Worm (Caenorhabditis elegans) whole organism, L2 larva: ENCODE measurements around the gene C08E8.11.

Source experiments
- C34F6.9 ChIP-seq: fragments of 150-350 bp; optimal IDR thresholded peaks from 2 replicates; lab custom pipeline; 2014; ENCODE audit warnings: missing biosample characterization, missing genetic modification characterization
- F13H6.1 ChIP-seq: sonication (generic microtip); optimal IDR thresholded peaks from 2 replicates; lab custom pipeline; 2016; ENCODE audit warnings: missing genetic modification characterization, missing compliant biosample characterization
- R02D3.7 ChIP-seq: fragments of 150-350 bp; optimal IDR thresholded peaks from 2 replicates; lab custom pipeline; 2014; ENCODE audit warnings: missing biosample characterization, missing genetic modification characterization
- alr-1 ChIP-seq: fragments of 150-350 bp; optimal IDR thresholded peaks from 2 replicates; lab custom pipeline; 2014; ENCODE audit warnings: missing biosample characterization, missing genetic modification characterization
- aly-2 ChIP-seq: fragments of 150-350 bp; optimal IDR thresholded peaks from 2 replicates; lab custom pipeline; 2014; ENCODE audit warnings: missing biosample characterization, missing genetic modification characterization
- ceh-16 ChIP-seq: fragments of 150-350 bp; optimal IDR thresholded peaks from 2 replicates; lab custom pipeline; 2014; ENCODE audit warnings: missing biosample characterization, missing genetic modification characterization
- ceh-82 ChIP-seq: fragments of 150-350 bp; optimal IDR thresholded peaks from 2 replicates; lab custom pipeline; 2014; ENCODE audit warnings: missing biosample characterization, missing genetic modification characterization
- dmd-4 ChIP-seq: sonication (generic microtip); optimal IDR thresholded peaks from 2 replicates; lab custom pipeline; 2017; ENCODE audit warnings: missing biosample characterization, missing genetic modification characterization
- egl-27 ChIP-seq: sonication (generic microtip); optimal IDR thresholded peaks from 3 replicates; lab custom pipeline; 2017; ENCODE audit warnings: missing biosample characterization, missing genetic modification reagents, missing genetic modification characterization
- elt-1 ChIP-seq: fragments of 150-350 bp; optimal IDR thresholded peaks from 2 replicates; lab custom pipeline; 2014; ENCODE audit warnings: missing biosample characterization, missing genetic modification characterization
- elt-3 ChIP-seq: sonication (generic microtip); optimal IDR thresholded peaks from 2 replicates; lab custom pipeline; 2017; ENCODE audit warnings: missing biosample characterization, missing genetic modification characterization
- fos-1 ChIP-seq: fragments of 150-350 bp; optimal IDR thresholded peaks from 2 replicates; lab custom pipeline; 2014; ENCODE audit warnings: missing biosample characterization, missing genetic modification characterization
- gmeb-1 ChIP-seq: fragments of 150-350 bp; optimal IDR thresholded peaks from 2 replicates; lab custom pipeline; 2014; ENCODE audit warnings: missing biosample characterization, missing genetic modification characterization
- lin-11 ChIP-seq: fragments of 150-350 bp; sonication (generic microtip); optimal IDR thresholded peaks from 2 replicates; lab custom pipeline; 2014; ENCODE audit warnings: missing biosample characterization, missing genetic modification characterization, inconsistent platforms, mixed read lengths
- lin-13 ChIP-seq: fragments of 150-350 bp; optimal IDR thresholded peaks from 2 replicates; lab custom pipeline; 2014; ENCODE audit warnings: missing biosample characterization, missing genetic modification reagents, missing genetic modification characterization
- lsy-2 ChIP-seq, 2 experiments: fragments of 150-350 bp in 1 of 2; sonication (generic microtip) in 1 of 2; optimal IDR thresholded peaks; 2 replicates each; lab custom pipeline; 2014 to 2017; ENCODE audit warnings: missing biosample characterization in 2 of 2, missing genetic modification characterization in 2 of 2
- mab-5 ChIP-seq: fragments of 150-350 bp; optimal IDR thresholded peaks from 2 replicates; lab custom pipeline; 2014; ENCODE audit warnings: missing biosample characterization, missing genetic modification characterization
- mdl-1 ChIP-seq, 2 experiments: fragments of 150-350 bp in 1 of 2; sonication (generic microtip) in 1 of 2; optimal IDR thresholded peaks; 2 replicates each; lab custom pipeline; 2017; ENCODE audit warnings: missing biosample characterization in 2 of 2, missing genetic modification characterization in 2 of 2
- nhr-10 ChIP-seq: sonication (generic microtip); optimal IDR thresholded peaks from 2 replicates; lab custom pipeline; 2017; ENCODE audit warnings: missing biosample characterization, missing genetic modification characterization
- nhr-11 ChIP-seq: fragments of 150-350 bp; optimal IDR thresholded peaks from 2 replicates; lab custom pipeline; 2014; ENCODE audit warnings: missing biosample characterization, missing genetic modification characterization
- nhr-129 ChIP-seq: fragments of 150-350 bp; optimal IDR thresholded peaks from 2 replicates; lab custom pipeline; 2014; ENCODE audit warnings: missing biosample characterization, missing genetic modification characterization
- nhr-21 ChIP-seq: fragments of 150-350 bp; optimal IDR thresholded peaks from 2 replicates; lab custom pipeline; 2014; ENCODE audit warnings: missing biosample characterization, missing genetic modification characterization
- nhr-23 ChIP-seq: fragments of 150-350 bp; optimal IDR thresholded peaks from 2 replicates; lab custom pipeline; 2014; ENCODE audit warnings: missing biosample characterization, missing genetic modification reagents, missing genetic modification characterization
- nhr-25 ChIP-seq: fragments of 150-350 bp; sonication (generic microtip); optimal IDR thresholded peaks from 3 replicates; lab custom pipeline; 2014; ENCODE audit warnings: missing biosample characterization, missing genetic modification characterization
- nhr-6 ChIP-seq: fragments of 150-350 bp; optimal IDR thresholded peaks from 2 replicates; lab custom pipeline; 2014; ENCODE audit warnings: missing biosample characterization, missing genetic modification characterization
- nhr-77 ChIP-seq: fragments of 150-350 bp; optimal IDR thresholded peaks from 2 replicates; lab custom pipeline; 2014; ENCODE audit warnings: missing biosample characterization, missing genetic modification characterization
- peb-1 ChIP-seq: fragments of 150-350 bp; optimal IDR thresholded peaks from 2 replicates; lab custom pipeline; 2014; ENCODE audit warnings: missing biosample characterization, missing genetic modification characterization
- skn-1 ChIP-seq: sonication (generic microtip); optimal IDR thresholded peaks from 2 replicates; lab custom pipeline; 2017; ENCODE audit warnings: missing biosample characterization, missing genetic modification characterization
- sma-3 ChIP-seq: sonication (generic microtip); optimal IDR thresholded peaks from 2 replicates; lab custom pipeline; 2016; ENCODE audit warnings: missing genetic modification reagents, missing genetic modification characterization, missing compliant biosample characterization
- sma-9 ChIP-seq, 2 experiments: fragments of 150-350 bp in 1 of 2; sonication (generic microtip) in 1 of 2; optimal IDR thresholded peaks; 2 replicates each; lab custom pipeline; 2014 to 2016; ENCODE audit warnings: missing genetic modification characterization in 2 of 2, mild to moderate bottlenecking in 1 of 2, missing biosample characterization in 1 of 2, missing compliant biosample characterization in 1 of 2, missing genetic modification reagents in 1 of 2, moderate library complexity in 1 of 2
- snpc-4 ChIP-seq: fragments of 150-350 bp; optimal IDR thresholded peaks from 2 replicates; lab custom pipeline; 2014; ENCODE audit warnings: missing biosample characterization, missing genetic modification characterization
- unc-55 ChIP-seq: fragments of 150-350 bp; sonication (generic microtip); optimal IDR thresholded peaks from 3 replicates; lab custom pipeline; 2014; ENCODE audit warnings: missing biosample characterization, missing genetic modification reagents, missing genetic modification characterization
- unc-62 ChIP-seq: fragments of 150-350 bp; optimal IDR thresholded peaks from 2 replicates; lab custom pipeline; 2014; ENCODE audit warnings: missing biosample characterization, missing genetic modification reagents, missing genetic modification characterization
- zag-1 ChIP-seq: fragments of 150-350 bp; optimal IDR thresholded peaks from 2 replicates; lab custom pipeline; 2014; ENCODE audit warnings: missing biosample characterization, missing genetic modification characterization
- ztf-1 ChIP-seq: fragments of 200-800 bp; sonication (Bioruptor generic); conservative IDR thresholded peaks from 2 replicates; pipeline ENCODE4 v1.3.6; 2022; ENCODE audit warnings: missing genetic modification characterization, missing compliant biosample characterization
- ztf-11 ChIP-seq: sonication (generic microtip); optimal IDR thresholded peaks from 2 replicates; lab custom pipeline; 2017; ENCODE audit warnings: missing biosample characterization, missing genetic modification characterization
- ztf-4 ChIP-seq: fragments of 150-350 bp; optimal IDR thresholded peaks from 2 replicates; lab custom pipeline; 2014; ENCODE audit warnings: missing biosample characterization, missing genetic modification characterization

The C08E8.11 gene

ce11 chrV:18350046-18350445 is 775 bp upstream of the C08E8.11 start, which contains the start of gene C08E8.3:
C08E8.3 (plus strand) TSS chrV:18350129.
- TF ChIP-seq ceh-16 (tag; lab: Kevin White, UChicago) (no peak), R02D3.7 (tag; lab: Kevin White, UChicago) (no peak), ztf-4 (tag; lab: Kevin White, UChicago) (no peak), fos-1 (no peak), nhr-25 (tag; lab: Kevin White, UChicago) (no peak), nhr-23 (tag; lab: Kevin White, UChicago) (no peak), nhr-129 (no peak), nhr-6 (tag; lab: Kevin White, UChicago) (no peak), zag-1 (tag; lab: Kevin White, UChicago) (no peak), aly-2 (tag; lab: Kevin White, UChicago) (no peak), snpc-4 (tag; lab: Kevin White, UChicago) (no peak), lin-11 (tag; lab: Kevin White, UChicago) (no peak), ztf-11 (tag; lab: Kevin White, UChicago) (no peak), mab-5 (tag; lab: Kevin White, UChicago) (no peak), alr-1 (no peak)

ce11 chrV:18354299-18354698 is 3.5 kb downstream of the C08E8.11 start:
- no peak for TF ChIP-seq nhr-6 (tag; lab: Kevin White, UChicago)
- TF ChIP-seq unc-55 (GFP tag; lab: Kevin White, UChicago): no peak
- TF ChIP-seq elt-3 (tag; lab: Kevin White, UChicago): no peak
- TF ChIP-seq sma-3: no peak
- no peak for TF ChIP-seq peb-1 (tag; lab: Kevin White, UChicago)
- TF ChIP-seq lin-11 (tag; lab: Kevin White, UChicago): no peak
- TF ChIP-seq nhr-10 (tag; lab: Kevin White, UChicago): no peak
- TF ChIP-seq zag-1 (tag; lab: Kevin White, UChicago): no peak
- TF ChIP-seq lin-13 (GFP tag; lab: Kevin White, UChicago): no peak
- no peak for TF ChIP-seq ztf-1
- TF ChIP-seq unc-62 (GFP tag; lab: Kevin White, UChicago): no peak
- no peak for TF ChIP-seq egl-27 (tag; lab: Kevin White, UChicago)
- TF ChIP-seq nhr-11: no peak
- no peak for TF ChIP-seq snpc-4 (tag; lab: Kevin White, UChicago)

DNA sequence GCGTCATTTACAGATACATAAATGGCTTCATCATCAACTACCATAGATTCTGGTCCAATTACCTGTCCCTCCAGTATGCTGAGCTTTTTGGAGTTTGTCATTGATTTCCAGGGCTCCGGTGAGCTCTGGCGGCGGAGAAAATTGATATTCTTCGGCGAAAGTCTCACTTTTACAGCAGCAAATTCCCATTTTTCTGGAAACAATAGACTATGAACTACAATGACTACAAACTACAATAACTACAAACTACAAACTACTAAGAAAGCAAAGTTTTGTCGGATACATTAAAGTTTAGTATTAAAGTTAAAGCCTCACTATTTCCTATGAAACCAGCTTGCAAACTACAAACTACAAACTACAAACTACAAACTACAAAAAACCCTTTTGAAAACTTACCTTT is 4.9 kb downstream of the C08E8.11 start, which contains the start of gene C08E8.2:
Gene C08E8.2, minus strand, starts transcription at position 101 of the 400 bp plus-strand sequence.
- TF ChIP-seq C34F6.9 (tag; lab: Kevin White, UChicago): no peak
- no peak for TF ChIP-seq dmd-4 (tag; lab: Kevin White, UChicago)

DNA sequence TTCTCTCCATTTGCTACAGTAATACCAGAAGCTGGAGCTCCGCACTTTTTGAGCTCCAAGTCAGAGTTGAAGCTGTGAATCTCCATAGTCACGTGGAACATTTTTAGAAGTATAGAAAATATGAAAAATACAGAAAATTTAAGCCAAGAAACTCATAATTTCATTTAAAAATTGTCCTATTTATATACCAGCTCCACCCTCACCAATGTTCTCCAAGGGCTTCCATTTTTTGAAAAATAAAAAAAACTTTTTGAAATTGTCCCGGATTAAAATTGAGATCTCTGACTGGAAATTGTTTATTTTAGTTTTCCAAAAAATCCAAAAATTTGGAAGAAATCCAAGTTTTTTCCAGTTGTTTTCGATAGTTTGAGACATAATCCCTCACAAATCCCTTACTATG is 9.1 kb downstream of the C08E8.11 start, which contains the start of gene C08E8.5:
Gene C08E8.5, minus strand, starts transcription at position 101 of the 400 bp plus-strand sequence.
- TF ChIP-seq ceh-82 (tag; lab: Kevin White, UChicago) (no peak), elt-1 (tag; lab: Kevin White, UChicago) (no peak), mdl-1 (tag; optimal IDR thresholded peaks at IDR 0.05; lab: Kevin White, UChicago) (no peak), sma-9 (GFP tag; optimal IDR thresholded peaks at IDR 0.05; lab: Kevin White, UChicago) (no peak), sma-9 (tag; optimal IDR thresholded peaks at IDR 0.05; lab: Kevin White, UChicago) (no peak), nhr-11 (no peak), skn-1 (tag; lab: Kevin White, UChicago) (no peak), F13H6.1 (no peak), lsy-2 (tag; optimal IDR thresholded peaks at IDR 0.05; lab: Kevin White, UChicago) (no peak), nhr-77 (no peak), lin-11 (tag; lab: Kevin White, UChicago) (no peak), mab-5 (tag; lab: Kevin White, UChicago) (no peak), snpc-4 (tag; lab: Kevin White, UChicago) (no peak), gmeb-1 (tag; lab: Kevin White, UChicago) (no peak), nhr-21 (no peak), nhr-25 (tag; lab: Kevin White, UChicago) (no peak), alr-1 (no peak), unc-55 (GFP tag; lab: Kevin White, UChicago) (no peak), peb-1 (tag; lab: Kevin White, UChicago) (no peak), aly-2 (tag; lab: Kevin White, UChicago) (no peak)
